Worm (Caenorhabditis elegans): ENCODE results near the gene C07E3.4.

DNA sequence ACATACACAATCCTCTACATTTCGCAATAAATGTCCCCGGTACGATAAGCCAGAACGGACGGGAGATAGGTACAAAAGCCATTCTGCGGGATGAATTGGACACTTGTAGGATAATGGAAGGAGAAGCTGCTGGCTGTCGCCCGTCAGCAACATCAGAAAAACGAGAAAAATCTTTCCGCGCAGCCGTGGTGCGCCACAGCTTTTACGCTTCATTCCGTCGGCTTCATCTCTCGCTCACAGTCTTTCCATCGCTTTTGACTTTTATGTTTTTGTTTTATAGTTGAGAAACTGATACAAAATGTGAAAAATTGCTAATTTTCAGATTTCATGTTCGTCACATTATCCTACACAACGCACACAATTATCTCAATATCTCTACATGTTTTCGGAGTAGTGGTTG, 14.5 kb upstream of the C07E3.4 start, which contains the start of gene C07E3.10:
- TF ChIP-seq flt-1 (GFP tag; IDR thresholded peaks at IDR 0.05) (no peak), ama-1 (optimal IDR thresholded peaks at IDR 0.05) (no peak), ceh-36 (tag; optimal IDR thresholded peaks at IDR 0.05) (no peak), tbx-37 (GFP tag; conservative IDR thresholded peaks at IDR 0.05) (no peak), aly-1 (tag; optimal IDR thresholded peaks at IDR 0.05) (no peak), hmbx-1 (tag; optimal IDR thresholded peaks at IDR 0.05) (no peak), pes-1 (GFP tag; IDR thresholded peaks at IDR 0.05) (no peak), F13C5.2 (tag; optimal IDR thresholded peaks at IDR 0.05) (no peak), tra-4 (tag; optimal IDR thresholded peaks at IDR 0.05) (no peak), tbx-11 (GFP tag; IDR thresholded peaks at IDR 0.05) (no peak), sea-1 (GFP tag; conservative IDR thresholded peaks at IDR 0.05) (no peak), scrt-1 (GFP tag; IDR thresholded peaks at IDR 0.05) (no peak), hnd-1 (tag; optimal IDR thresholded peaks at IDR 0.05) (no peak), hmg-4 (GFP tag; optimal IDR thresholded peaks at IDR 0.05) (no peak)

Measured in whole organism, early embryonic.